Fruit fly (Drosophila melanogaster) whole organism, pupa: ENCODE measurements around the gene Pde9.

Experiments used
- CG10348 ChIP-seq: fragments of 200-800 bp; sonication (Bioruptor generic); IDR thresholded peaks from 2 replicates; pipeline ENCODE4 v1.3.6; 2022; ENCODE audit warnings: missing biosample characterization, missing genetic modification characterization
- CG12605 ChIP-seq: fragments of 200-800 bp; sonication (Bioruptor generic); IDR thresholded peaks from 2 replicates; pipeline ENCODE4 v1.3.6; 2022; ENCODE audit warnings: missing biosample characterization, missing genetic modification characterization
- CG13204 ChIP-seq: fragments of 200-800 bp; sonication (Bioruptor generic); optimal IDR thresholded peaks from 2 replicates; lab custom pipeline; 2018; ENCODE audit warnings: missing biosample characterization, mild to moderate bottlenecking, missing genetic modification characterization, moderate library complexity
- CG14655 ChIP-seq: fragments of 200-800 bp; sonication (Bioruptor generic); optimal IDR thresholded peaks from 3 replicates; lab custom pipeline; 2017; ENCODE audit warnings: mild to moderate bottlenecking, missing biosample characterization, missing genetic modification reagents, missing genetic modification characterization
- CG15710 ChIP-seq: fragments of 200-800 bp; sonication (Bioruptor generic); optimal IDR thresholded peaks from 2 replicates; lab custom pipeline; 2018; ENCODE audit warnings: missing biosample characterization, mild to moderate bottlenecking, missing genetic modification characterization, moderate library complexity
- CG17806 ChIP-seq: fragments of 200-800 bp; sonication (Bioruptor generic); optimal IDR thresholded peaks from 2 replicates; lab custom pipeline; 2018; ENCODE audit warnings: missing biosample characterization, mild to moderate bottlenecking, missing genetic modification characterization, moderate library complexity
- CG32121 ChIP-seq: fragments of 200-800 bp; sonication (Bioruptor generic); IDR thresholded peaks from 2 replicates; pipeline ENCODE4 v1.3.6; 2022; ENCODE audit warnings: missing biosample characterization, missing genetic modification characterization
- CG34367 ChIP-seq: fragments of 200-800 bp; sonication (Bioruptor generic); optimal IDR thresholded peaks from 2 replicates; lab custom pipeline; 2018; ENCODE audit warnings: missing biosample characterization, mild to moderate bottlenecking, missing genetic modification characterization
- CG4496 ChIP-seq: fragments of 200-800 bp; sonication (Bioruptor generic); IDR thresholded peaks from 3 replicates; pipeline ENCODE4 v1.3.6; 2022; ENCODE audit warnings: missing biosample characterization, missing genetic modification characterization
- CG8159 ChIP-seq: fragments of 200-800 bp; sonication (Bioruptor generic); optimal IDR thresholded peaks from 3 replicates; lab custom pipeline; 2018; ENCODE audit warnings: missing biosample characterization, mild to moderate bottlenecking, missing genetic modification characterization, moderate library complexity
- CG8301 ChIP-seq: fragments of 200-800 bp; sonication (Bioruptor generic); optimal IDR thresholded peaks from 2 replicates; lab custom pipeline; 2018; ENCODE audit warnings: missing biosample characterization, mild to moderate bottlenecking, missing genetic modification characterization
- CG9948 ChIP-seq: fragments of 200-800 bp; sonication (Bioruptor generic); optimal IDR thresholded peaks from 2 replicates; lab custom pipeline; 2018; ENCODE audit warnings: missing biosample characterization, mild to moderate bottlenecking, missing genetic modification characterization, moderate library complexity
- D1 ChIP-seq: fragments of 200-800 bp; sonication (Bioruptor generic); optimal IDR thresholded peaks from 2 replicates; lab custom pipeline; 2018; ENCODE audit warnings: missing biosample characterization, mild to moderate bottlenecking, missing genetic modification characterization, moderate library complexity
- EcR ChIP-seq: fragments of 200-800 bp; sonication (Bioruptor generic); optimal IDR thresholded peaks from 3 replicates; lab custom pipeline; 2019; ENCODE audit warnings: missing biosample characterization, missing genetic modification characterization, mild to moderate bottlenecking, moderate library complexity, missing genetic modification reagents
- Ets98B ChIP-seq: fragments of 200-800 bp; sonication (Bioruptor generic); IDR thresholded peaks from 2 replicates; pipeline ENCODE4 v1.3.6; 2022; ENCODE audit warnings: missing biosample characterization, missing genetic modification characterization
- Pif1A ChIP-seq: fragments of 200-800 bp; sonication (Bioruptor generic); optimal IDR thresholded peaks from 3 replicates; lab custom pipeline; 2016; ENCODE audit warnings: missing biosample characterization, missing genetic modification characterization
- Pif1B ChIP-seq: fragments of 200-800 bp; sonication (Bioruptor generic); optimal IDR thresholded peaks from 3 replicates; lab custom pipeline; 2016; ENCODE audit warnings: missing biosample characterization, missing genetic modification characterization
- Snoo ChIP-seq: fragments of 200-800 bp; sonication (Bioruptor generic); optimal IDR thresholded peaks from 3 replicates; lab custom pipeline; 2017; ENCODE audit warnings: missing biosample characterization, mild to moderate bottlenecking, missing genetic modification characterization, inconsistent platforms
- fd96Ca ChIP-seq: fragments of 200-800 bp; sonication (Bioruptor generic); IDR thresholded peaks from 3 replicates; pipeline ENCODE4 v1.3.6; 2022; ENCODE audit warnings: missing biosample characterization, missing genetic modification characterization
- gl ChIP-seq: fragments of 200-800 bp; sonication (Bioruptor generic); optimal IDR thresholded peaks from 2 replicates; lab custom pipeline; 2018; ENCODE audit warnings: missing biosample characterization, mild to moderate bottlenecking, missing genetic modification characterization
- rn ChIP-seq: fragments of 200-800 bp; sonication (Bioruptor generic); IDR thresholded peaks from 2 replicates; pipeline ENCODE4 v1.3.6; 2022; ENCODE audit warnings: missing biosample characterization, missing genetic modification characterization

Pde9 gene

dm6 chrX:12889075-12889474 is 8.1 kb downstream of the Pde9 start:
- no peak for TF ChIP-seq Snoo (tag; lab: Kevin White, UChicago)
- TF ChIP-seq gl (tag; lab: Kevin White, UChicago) = no peak
- TF ChIP-seq Ets98B (GFP tag; lab: Robert Waterston, UW) = no peak
- no peak for TF ChIP-seq Pif1B (GFP tag; lab: Kevin White, UChicago)
- TF ChIP-seq CG17806 (tag; lab: Kevin White, UChicago) = no peak
- no peak for TF ChIP-seq CG8301
- no peak for TF ChIP-seq CG15710 (tag; lab: Kevin White, UChicago)
- TF ChIP-seq CG10348 = no peak
- no peak for TF ChIP-seq CG14655
- no peak for TF ChIP-seq CG12605
- TF ChIP-seq CG13204 (GFP tag; lab: Kevin White, UChicago) = no peak
- no peak for TF ChIP-seq fd96Ca (GFP tag; lab: Robert Waterston, UW)
- no peak for TF ChIP-seq rn (GFP tag; lab: Robert Waterston, UW)
- no peak for TF ChIP-seq CG34367
- no peak for TF ChIP-seq EcR (GFP tag; lab: Kevin White, UChicago)
- no peak for TF ChIP-seq D1
- no peak for TF ChIP-seq CG4496 (GFP tag; lab: Robert Waterston, UW)
- no peak for TF ChIP-seq Pif1A (GFP tag; lab: Kevin White, UChicago)

- TF ChIP-seq CG32121 (GFP tag; lab: Robert Waterston, UW) (no peak), CG8159 (tag; lab: Kevin White, UChicago) (peak; percentile 6), Pif1B (GFP tag; lab: Kevin White, UChicago) (no peak), CG4496 (GFP tag; lab: Robert Waterston, UW) (peak; percentile 52; the same call in 1 of the 3 replicates), CG13204 (GFP tag; lab: Kevin White, UChicago) (no peak), CG17806 (tag; lab: Kevin White, UChicago) (peak; percentile 17), CG10348 (no peak), CG9948 (tag; lab: Kevin White, UChicago) (no peak), CG34367 (no peak), EcR (GFP tag; lab: Kevin White, UChicago) (no peak)
Observed at dm6 chrX:12887549-12887948, 9.6 kb downstream of the Pde9 start.

- TF ChIP-seq CG4496 (GFP tag; lab: Robert Waterston, UW) = no peak
- no peak for TF ChIP-seq rn (GFP tag; lab: Robert Waterston, UW)
- no peak for TF ChIP-seq CG15710 (tag; lab: Kevin White, UChicago)
- no peak for TF ChIP-seq CG10348
- no peak for TF ChIP-seq gl (tag; lab: Kevin White, UChicago)
- TF ChIP-seq CG12605 = no peak
- TF ChIP-seq Pif1B (GFP tag; lab: Kevin White, UChicago) = no peak
- no peak for TF ChIP-seq Ets98B (GFP tag; lab: Robert Waterston, UW)
- TF ChIP-seq D1 = no peak
- no peak for TF ChIP-seq CG34367
- TF ChIP-seq, all 21 proteins: peak for 0
Observed at dm6 chrX:12886543-12886942, 10.6 kb downstream of the Pde9 start.

- TF ChIP-seq CG15710 (tag; lab: Kevin White, UChicago) (peak; percentile 36), gl (tag; lab: Kevin White, UChicago) (no peak), fd96Ca (GFP tag; lab: Robert Waterston, UW) (no peak), rn (GFP tag; lab: Robert Waterston, UW) (no peak), CG8301 (no peak), CG8159 (tag; lab: Kevin White, UChicago) (peak; percentile 42), Pif1A (GFP tag; lab: Kevin White, UChicago) (no peak), CG12605 (no peak), CG14655 (peak; percentile 8), CG9948 (tag; lab: Kevin White, UChicago) (peak; percentile 7), Snoo (tag; lab: Kevin White, UChicago) (no peak), CG17806 (tag; lab: Kevin White, UChicago) (no peak)
Observed at dm6 chrX:12869850-12870249, 27.3 kb downstream of the Pde9 start.

dm6 chrX:12868605-12869004 is 28.5 kb downstream of the Pde9 start:
- TF ChIP-seq D1 (no peak), CG8301 (no peak), CG9948 (tag; lab: Kevin White, UChicago) (no peak), CG15710 (tag; lab: Kevin White, UChicago) (no peak), Pif1A (GFP tag; lab: Kevin White, UChicago) (no peak), CG12605 (no peak), CG14655 (no peak), rn (GFP tag; lab: Robert Waterston, UW) (no peak), CG13204 (GFP tag; lab: Kevin White, UChicago) (no peak), EcR (GFP tag; lab: Kevin White, UChicago) (no peak), CG10348 (no peak), fd96Ca (GFP tag; lab: Robert Waterston, UW) (no peak), Ets98B (GFP tag; lab: Robert Waterston, UW) (no peak)

- TF ChIP-seq rn (GFP tag; lab: Robert Waterston, UW) (no peak), CG13204 (GFP tag; lab: Kevin White, UChicago) (no peak), CG15710 (tag; lab: Kevin White, UChicago) (no peak), fd96Ca (GFP tag; lab: Robert Waterston, UW) (no peak), Snoo (tag; lab: Kevin White, UChicago) (no peak), EcR (GFP tag; lab: Kevin White, UChicago) (no peak), CG8301 (no peak), CG34367 (no peak), Ets98B (GFP tag; lab: Robert Waterston, UW) (no peak)
Observed at dm6 chrX:12857622-12858021, 39.5 kb downstream of the Pde9 start, which contains the start of gene CG4661. Gene CG4661, minus strand, starts transcription at chrX:12857722.
